Fruit fly (Drosophila melanogaster) whole organism, wandering third instar larva: ENCODE data around the gene CG8031.
A peak's percentile ranks its signal among the peaks of the same experiment; 100 is the strongest.

Experiments
- Abd-B ChIP-seq: fragments of >200 bp; optimal IDR thresholded peaks from 2 replicates; lab custom pipeline; 2017; ENCODE audit warnings: missing biosample characterization, missing genetic modification characterization
- CG32264 ChIP-seq: fragments of 200-800 bp; sonication (Bioruptor generic); optimal IDR thresholded peaks from 2 replicates; lab custom pipeline; 2016; ENCODE audit warnings: missing biosample characterization, missing genetic modification characterization
- CG9705 ChIP-seq: fragments of 200-800 bp; sonication (Bioruptor generic); optimal IDR thresholded peaks from 2 replicates; lab custom pipeline; 2018; ENCODE audit warnings: missing biosample characterization, mild to moderate bottlenecking, missing genetic modification characterization
- CrebA ChIP-seq: fragments of 200-800 bp; sonication (Bioruptor generic); optimal IDR thresholded peaks from 2 replicates; lab custom pipeline; 2016; ENCODE audit warnings: missing biosample characterization, mild to moderate bottlenecking, missing genetic modification characterization, borderline replicate concordance
- Dfd ChIP-seq: fragments of >200 bp; optimal IDR thresholded peaks from 2 replicates; lab custom pipeline; 2017; ENCODE audit warnings: missing biosample characterization, missing genetic modification characterization
- Dif ChIP-seq: fragments of 200-275, 200-300 bp; sonication (Bioruptor generic); optimal IDR thresholded peaks from 2 replicates; lab custom pipeline; 2018; ENCODE audit warnings: missing biosample characterization, missing genetic modification characterization; ENCODE audit not compliant: partially characterized antibody
- HLH106 ChIP-seq: fragments of 200-800 bp; optimal IDR thresholded peaks from 3 replicates; lab custom pipeline; 2019; ENCODE audit warnings: missing biosample characterization, mild to moderate bottlenecking, missing genetic modification characterization, moderate library complexity
- Hnf4 ChIP-seq: fragments of 200-800 bp; sonication (Bioruptor generic); optimal IDR thresholded peaks from 2 replicates; lab custom pipeline; 2016; ENCODE audit warnings: missing biosample characterization, mild to moderate bottlenecking, missing genetic modification characterization
- Hr78 ChIP-seq: fragments of >200 bp; optimal IDR thresholded peaks from 2 replicates; lab custom pipeline; 2017; ENCODE audit warnings: missing biosample characterization, missing genetic modification characterization
- Hr83 ChIP-seq: fragments of 200-300 bp; sonication (Bioruptor generic); optimal IDR thresholded peaks from 2 replicates; lab custom pipeline; 2016; ENCODE audit warnings: missing biosample characterization, mild to moderate bottlenecking, missing genetic modification characterization, moderate library complexity; ENCODE audit not compliant: poor library complexity, severe bottlenecking
- Jra ChIP-seq: sonication (Bioruptor generic); optimal IDR thresholded peaks from 2 replicates; lab custom pipeline; 2016; ENCODE audit warnings: missing biosample characterization, missing genetic modification characterization
- Mio ChIP-seq: sonication (Bioruptor generic); optimal IDR thresholded peaks from 2 replicates; lab custom pipeline; 2016; ENCODE audit warnings: missing biosample characterization, missing genetic modification characterization
- N ChIP-seq: fragments of >200 bp; optimal IDR thresholded peaks from 2 replicates; lab custom pipeline; 2018; ENCODE audit warnings: missing biosample characterization, missing external identifiers, missing genetic modification characterization
- OdsH ChIP-seq: fragments of 200-800 bp; sonication (Bioruptor generic); optimal IDR thresholded peaks from 2 replicates; lab custom pipeline; 2016; ENCODE audit warnings: missing biosample characterization, mild to moderate bottlenecking, missing genetic modification characterization
- Rel ChIP-seq, 2 experiments: fragments of 200-800 bp; sonication (Bioruptor generic) in 1 of 2; optimal IDR thresholded peaks; 2 replicates in 1 of 2; 3 replicates in 1 of 2; lab custom pipeline; 2016 to 2019; ENCODE audit warnings: mild to moderate bottlenecking in 2 of 2, missing biosample characterization in 2 of 2, missing genetic modification characterization in 2 of 2, moderate library complexity in 1 of 2
- br ChIP-seq: fragments of 200-800 bp; sonication (Bioruptor generic); optimal IDR thresholded peaks from 2 replicates; lab custom pipeline; 2016; ENCODE audit warnings: missing biosample characterization, missing genetic modification characterization
- brk ChIP-seq: fragments of 200-800 bp; sonication (Bioruptor generic); optimal IDR thresholded peaks from 2 replicates; lab custom pipeline; 2016; ENCODE audit warnings: missing biosample characterization, mild to moderate bottlenecking, missing genetic modification characterization
- dl ChIP-seq, 2 experiments: fragments of 175-275, 200-275 bp in 1 of 2; fragments of 200-275 bp in 1 of 2; sonication (Bioruptor generic); optimal IDR thresholded peaks; lab custom pipeline; 2018; ENCODE audit warnings: mild to moderate bottlenecking in 2 of 2, missing biosample characterization in 2 of 2, missing genetic modification characterization in 2 of 2, moderate library complexity in 2 of 2; ENCODE audit not compliant: partially characterized antibody in 2 of 2, insufficient read depth in 1 of 2
- dmrt93B ChIP-seq: fragments of 200-800 bp; sonication (Bioruptor generic); optimal IDR thresholded peaks from 2 replicates; lab custom pipeline; 2018; ENCODE audit warnings: missing biosample characterization, mild to moderate bottlenecking, missing genetic modification characterization
- dsf ChIP-seq: sonication (Bioruptor generic); optimal IDR thresholded peaks from 2 replicates; lab custom pipeline; 2016; ENCODE audit warnings: missing biosample characterization, missing genetic modification characterization, borderline replicate concordance
- ey ChIP-seq: fragments of 200-800 bp; sonication (Bioruptor generic); optimal IDR thresholded peaks from 2 replicates; lab custom pipeline; 2016; ENCODE audit warnings: missing biosample characterization, missing genetic modification characterization
- foxo ChIP-seq, 2 experiments: fragments of 200-800 bp; sonication (Bioruptor generic); optimal IDR thresholded peaks; 2 replicates in 1 of 2; 3 replicates in 1 of 2; lab custom pipeline; 2016 to 2017; ENCODE audit warnings: missing biosample characterization in 2 of 2, missing genetic modification characterization in 2 of 2
- h ChIP-seq: fragments of 200-800 bp; sonication (Bioruptor generic); optimal IDR thresholded peaks from 3 replicates; lab custom pipeline; 2016; ENCODE audit warnings: missing biosample characterization, mild to moderate bottlenecking, missing genetic modification characterization
- jim ChIP-seq: fragments of 175-275, 200-325 bp; sonication (Bioruptor generic); optimal IDR thresholded peaks from 2 replicates; lab custom pipeline; 2016; ENCODE audit warnings: missing biosample characterization, mild to moderate bottlenecking, missing genetic modification characterization
- lola ChIP-seq: fragments of >200 bp; optimal IDR thresholded peaks from 2 replicates; lab custom pipeline; 2017; ENCODE audit warnings: missing biosample characterization, missing genetic modification characterization
- sage ChIP-seq: fragments of 200-800 bp; sonication (Bioruptor generic); optimal IDR thresholded peaks from 2 replicates; lab custom pipeline; 2016; ENCODE audit warnings: missing biosample characterization, mild to moderate bottlenecking, missing genetic modification characterization
- sv ChIP-seq: fragments of 200-800 bp; sonication (Bioruptor generic); optimal IDR thresholded peaks from 3 replicates; lab custom pipeline; 2016; ENCODE audit warnings: missing biosample characterization, missing genetic modification characterization
- tai ChIP-seq: sonication (Bioruptor generic); optimal IDR thresholded peaks from 2 replicates; lab custom pipeline; 2016; ENCODE audit warnings: missing biosample characterization, missing genetic modification characterization
- woc ChIP-seq: sonication (Bioruptor generic); optimal IDR thresholded peaks from 2 replicates; lab custom pipeline; 2016; ENCODE audit warnings: missing biosample characterization, mild to moderate bottlenecking, missing genetic modification characterization

Gene CG8031

DNA sequence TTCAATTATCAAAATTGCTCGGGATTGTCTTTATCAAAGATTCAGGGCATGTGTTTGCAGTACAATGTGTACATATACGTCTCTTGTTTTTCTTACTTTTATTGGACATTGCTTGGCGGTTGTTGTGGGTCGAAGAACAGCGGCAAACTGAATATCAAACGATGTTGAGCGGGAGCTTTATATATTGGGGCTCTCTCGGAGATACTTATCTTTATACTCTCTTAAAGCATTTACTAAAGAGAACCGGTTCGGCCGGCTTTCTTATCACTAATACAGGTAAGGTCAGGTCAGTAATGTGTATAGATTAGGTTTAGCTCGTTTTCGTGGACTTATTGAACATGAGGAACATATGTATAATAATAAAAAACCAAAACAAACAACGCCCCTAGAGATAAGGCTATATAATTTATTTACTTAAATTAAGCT is 40.2 kb upstream of the CG8031 start, which contains the start of gene CG7966 (continued):
- TF ChIP-seq Rel (GFP tag; optimal IDR thresholded peaks at IDR 0.05; lab: Kevin White, UChicago) (no peak), Rel (tag; optimal IDR thresholded peaks at IDR 0.05; lab: Kevin White, UChicago) (peak; percentile 86), dsf (GFP tag; lab: Kevin White, UChicago) (no peak)
- TF ChIP-seq, all 38 proteins: peak for 12

- TF ChIP-seq Jra (GFP tag; lab: Kevin White, UChicago) (no peak), sage (GFP tag; lab: Kevin White, UChicago) (no peak), CG9705 (GFP tag; lab: Kevin White, UChicago) (no peak), CrebA (GFP tag; lab: Kevin White, UChicago) (no peak), Dif (no peak), Rel (GFP tag; optimal IDR thresholded peaks at IDR 0.05; lab: Kevin White, UChicago) (no peak), Rel (tag; optimal IDR thresholded peaks at IDR 0.05; lab: Kevin White, UChicago) (no peak), br (GFP tag; lab: Kevin White, UChicago) (no peak), Hnf4 (GFP tag; lab: Kevin White, UChicago) (no peak), dmrt93B (GFP tag; lab: Kevin White, UChicago) (no peak), tai (GFP tag; lab: Kevin White, UChicago) (no peak), jim (GFP tag; lab: Kevin White, UChicago) (no peak), lola (GFP tag; lab: Kevin White, UChicago) (no peak), OdsH (no peak), ey (GFP tag; lab: Kevin White, UChicago) (no peak), HLH106 (tag; lab: Kevin White, UChicago) (no peak), woc (GFP tag; lab: Kevin White, UChicago) (no peak), Hr78 (no peak), dl (GFP tag; optimal IDR thresholded peaks at IDR 0.05; lab: Kevin White, UChicago; ENCODE audit: insufficient read depth in 1 of 2, partially characterized antibody in 2 of 2) (no peak), sv (GFP tag; lab: Kevin White, UChicago) (no peak), Dfd (GFP tag; lab: Kevin White, UChicago) (no peak)
- TF ChIP-seq, all 38 proteins: peak for 0
These were observed 36.3 kb upstream of the CG8031 start, which contains the start of gene CG31157 for dm6 chr3R:13047431-13047830. TSS of gene CG31157 (plus strand) at chr3R:13047731.

DNA sequence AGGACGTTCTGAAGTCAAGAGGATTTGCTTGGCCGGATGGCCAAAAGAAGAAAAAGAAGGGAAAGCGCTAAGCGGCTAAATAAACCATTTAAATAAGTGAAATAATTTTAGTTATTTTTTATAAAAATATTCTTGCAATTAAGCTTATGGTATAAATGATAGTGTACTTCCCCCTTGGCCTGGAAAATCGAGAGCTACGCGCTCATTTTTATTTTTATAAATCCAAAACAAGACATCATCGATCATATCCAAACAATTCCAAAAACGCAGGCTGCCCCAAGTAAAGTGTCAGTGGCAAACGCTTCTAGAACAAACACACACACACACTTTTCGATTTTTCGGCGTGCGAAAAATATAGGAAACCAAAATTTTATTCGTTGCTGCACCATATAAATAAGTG is 33.3 kb upstream of the CG8031 start, which contains the start of gene Hsc70-2:
Gene Hsc70-2 (plus strand): TSS at position 301 of the 400 bp plus-strand sequence.
- TF ChIP-seq tai (GFP tag; lab: Kevin White, UChicago) (no peak), HLH106 (tag; lab: Kevin White, UChicago) (no peak), Hr78 (no peak), foxo (GFP tag; optimal IDR thresholded peaks at IDR 0.05; lab: Kevin White, UChicago) (no peak), brk (GFP tag; lab: Kevin White, UChicago) (no peak), Abd-B (GFP tag; lab: Kevin White, UChicago) (no peak), Hnf4 (GFP tag; lab: Kevin White, UChicago) (no peak), N (no peak), jim (GFP tag; lab: Kevin White, UChicago) (no peak), dl (GFP tag; optimal IDR thresholded peaks at IDR 0.05; lab: Kevin White, UChicago; ENCODE audit: insufficient read depth in 1 of 2, partially characterized antibody in 2 of 2) (no peak), h (GFP tag; lab: Kevin White, UChicago) (no peak), Hr83 (GFP tag; lab: Kevin White, UChicago) (no peak), CG32264 (no peak), CG9705 (GFP tag; lab: Kevin White, UChicago) (no peak), sv (GFP tag; lab: Kevin White, UChicago) (no peak), br (GFP tag; lab: Kevin White, UChicago) (no peak)

DNA sequence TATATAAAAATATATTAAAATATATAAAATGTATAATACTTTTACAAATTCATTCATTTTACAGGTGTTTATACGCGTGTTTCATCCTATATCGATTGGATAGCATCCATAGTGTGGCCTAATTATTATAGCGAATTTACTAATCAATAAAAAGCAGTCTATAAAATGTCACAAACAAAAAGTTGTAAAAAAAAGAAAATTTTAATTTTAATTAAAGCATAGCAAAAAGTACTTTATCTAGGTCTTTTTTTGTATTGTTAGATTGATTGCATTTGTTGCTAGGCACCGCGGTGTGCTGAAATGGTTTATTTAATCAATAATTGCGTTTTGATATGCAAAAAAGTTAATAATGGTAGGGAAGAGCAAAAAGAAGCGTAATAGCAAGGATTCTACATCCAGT is 32.7 kb upstream of the CG8031 start, which contains the start of gene CG45122:
Gene CG45122 (plus strand): TSS at position 301 of the 400 bp plus-strand sequence.
- no peak for TF ChIP-seq Mio (GFP tag; lab: Kevin White, UChicago)
- TF ChIP-seq dsf (GFP tag; lab: Kevin White, UChicago): no peak
- no peak for TF ChIP-seq foxo (GFP tag; optimal IDR thresholded peaks at IDR 0.05; lab: Kevin White, UChicago)
- TF ChIP-seq woc (GFP tag; lab: Kevin White, UChicago): no peak
- no peak for TF ChIP-seq dmrt93B (GFP tag; lab: Kevin White, UChicago)
- TF ChIP-seq sv (GFP tag; lab: Kevin White, UChicago): no peak
- TF ChIP-seq brk (GFP tag; lab: Kevin White, UChicago): no peak
- TF ChIP-seq dl (GFP tag; optimal IDR thresholded peaks at IDR 0.05; lab: Kevin White, UChicago; ENCODE audit: insufficient read depth in 1 of 2, partially characterized antibody in 2 of 2): no peak
- TF ChIP-seq Hr83 (GFP tag; lab: Kevin White, UChicago): no peak
- TF ChIP-seq jim (GFP tag; lab: Kevin White, UChicago): no peak
- TF ChIP-seq, all 38 proteins: peak for 0
